Worm (Caenorhabditis elegans): ENCODE results near the gene Y39E4B.13.

ce11 chrIII:13061734-13062133 lies 29.2 kb upstream of the Y39E4B.13 start:
- TF ChIP-seq nhr-12 (tag; optimal IDR thresholded peaks at IDR 0.05) (no peak), unc-62 (GFP tag; optimal IDR thresholded peaks at IDR 0.05) (no peak), nhr-77 (tag; optimal IDR thresholded peaks at IDR 0.05) (no peak), fkh-10 (GFP tag; optimal IDR thresholded peaks at IDR 0.05) (no peak)

Data from whole organism, L1 larva.